Fruit fly (Drosophila melanogaster) S2 (cell line): ENCODE results near the gene PolI.

ENCODE experiments used
- CG8478 ChIP-seq: fragments of >200 bp; optimal IDR thresholded peaks from 2 replicates; lab custom pipeline; 2018
- CTCF ChIP-seq, 2 experiments: fragments of >200 bp; optimal IDR thresholded peaks; 2 replicates each; lab custom pipeline; 2018

DNA sequence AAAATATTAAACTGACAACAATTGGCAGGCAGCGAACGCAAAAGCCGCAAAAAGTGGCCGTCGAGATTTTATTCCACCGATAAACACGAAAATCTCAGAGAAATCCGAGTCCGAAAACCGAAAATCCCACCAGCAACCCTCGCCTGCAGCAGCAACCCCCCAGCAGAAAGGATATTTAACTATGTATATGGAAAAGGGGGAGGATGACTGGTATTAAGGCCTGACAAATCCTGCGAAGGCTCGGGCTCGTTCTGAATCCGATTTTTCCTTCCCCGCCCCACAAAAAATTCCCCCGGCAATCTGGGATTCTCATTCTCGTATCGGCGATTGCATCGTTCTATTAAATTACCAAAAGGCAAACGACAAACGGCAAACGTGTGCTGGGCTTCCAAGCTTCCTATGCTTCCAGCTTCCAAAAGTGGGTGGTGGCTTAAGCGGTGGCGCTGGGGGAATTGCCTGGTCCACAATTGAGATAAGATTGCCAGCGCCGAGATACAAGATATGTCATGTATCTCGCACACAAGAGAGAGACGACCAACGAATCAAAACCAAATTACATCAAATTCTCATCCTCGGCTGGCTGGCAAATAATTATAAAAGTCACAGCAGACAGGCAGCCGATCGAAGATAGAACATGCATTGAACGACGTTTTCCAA, 40.9 kb upstream of the PolI start:
- TF ChIP-seq CTCF (optimal IDR thresholded peaks at IDR 0.05; lab: Kevin White, UChicago) (no peak), CG8478 (lab: Kevin White, UChicago) (no peak)
